Worm (Caenorhabditis elegans): Measurements from ENCODE around the gene F11F1.1.

DNA sequence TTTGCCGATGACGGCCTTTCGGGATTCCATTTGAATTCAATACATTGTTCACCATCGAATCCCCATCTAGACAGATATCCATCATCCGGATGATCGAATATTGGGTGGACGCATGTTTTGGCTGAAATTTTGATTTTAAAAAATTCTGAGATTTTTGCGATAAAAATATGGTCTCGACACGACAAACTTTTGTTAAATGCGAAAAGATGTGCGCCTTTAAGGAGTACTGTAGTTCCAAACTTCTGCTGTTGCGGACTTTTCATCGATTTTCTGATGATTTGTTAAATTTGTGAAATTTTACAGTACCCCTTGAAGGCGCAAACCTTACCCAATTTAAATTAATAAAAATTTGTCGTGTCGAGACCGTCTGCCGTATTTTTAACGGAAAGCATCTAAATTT, 32.5 kb downstream of the F11F1.1 start:
- no peak for TF ChIP-seq tab-1 (GFP tag; IDR thresholded peaks at IDR 0.05)
- TF ChIP-seq klf-2 (GFP tag; conservative IDR thresholded peaks at IDR 0.05), result no peak
- no peak for TF ChIP-seq ztf-29 (GFP tag; IDR thresholded peaks at IDR 0.05)
- no peak for TF ChIP-seq ztf-23 (GFP tag; IDR thresholded peaks at IDR 0.05)
- no peak for TF ChIP-seq flt-1 (GFP tag; IDR thresholded peaks at IDR 0.05)
- TF ChIP-seq cog-1 (tag; optimal IDR thresholded peaks at IDR 0.05), result no peak
- TF ChIP-seq ref-1 (GFP tag; conservative IDR thresholded peaks at IDR 0.05), result no peak
- TF ChIP-seq T22C8.4 (GFP tag; IDR thresholded peaks at IDR 0.05), result no peak
- no peak for TF ChIP-seq med-1 (GFP tag; optimal IDR thresholded peaks at IDR 0.05; ENCODE audit: insufficient read depth)
